Worm (Caenorhabditis elegans) whole organism, young adult: Measurements from ENCODE around the gene F14F9.8.

Experiments
- B0261.1 ChIP-seq: sonication (generic microtip); optimal IDR thresholded peaks from 2 replicates; lab custom pipeline; 2016; ENCODE audit warnings: mild to moderate bottlenecking, missing genetic modification characterization, moderate library complexity, missing compliant biosample characterization
- F10E7.11 ChIP-seq: sonication (generic microtip); optimal IDR thresholded peaks from 2 replicates; lab custom pipeline; 2017; ENCODE audit warnings: mild to moderate bottlenecking, missing genetic modification characterization, moderate library complexity, missing compliant biosample characterization
- F23B12.7 ChIP-seq: sonication (generic microtip); optimal IDR thresholded peaks from 2 replicates; lab custom pipeline; 2017; ENCODE audit warnings: missing genetic modification characterization, mild to moderate bottlenecking, missing compliant biosample characterization, antibody characterized with exemption, moderate library complexity; ENCODE audit not compliant: insufficient read depth
- F37B4.10 ChIP-seq: fragments of 200-800 bp; sonication (Bioruptor generic); IDR thresholded peaks from 2 replicates; pipeline ENCODE4 v1.3.6; 2022; ENCODE audit warnings: missing genetic modification characterization, missing compliant biosample characterization
- F39B2.1 ChIP-seq: fragments of 200-800 bp; sonication (Bioruptor generic); IDR thresholded peaks from 2 replicates; pipeline ENCODE4 v1.3.6; 2022; ENCODE audit warnings: missing genetic modification reagents, missing genetic modification characterization, missing compliant biosample characterization
- F49E8.2 ChIP-seq: sonication (generic microtip); optimal IDR thresholded peaks from 3 replicates; lab custom pipeline; 2017; ENCODE audit warnings: missing genetic modification characterization, mild to moderate bottlenecking, missing compliant biosample characterization, antibody characterized with exemption, moderate library complexity; ENCODE audit not compliant: insufficient read depth
- F52B5.7 ChIP-seq: sonication (generic microtip); optimal IDR thresholded peaks from 2 replicates; lab custom pipeline; 2016; ENCODE audit warnings: mild to moderate bottlenecking, missing genetic modification characterization, missing compliant biosample characterization
- F57A8.1 ChIP-seq: fragments of 200-800 bp; sonication (Bioruptor generic); optimal IDR thresholded peaks from 2 replicates; lab custom pipeline; 2018; ENCODE audit warnings: mild to moderate bottlenecking, missing genetic modification characterization, moderate library complexity, missing compliant biosample characterization
- K11D2.4 ChIP-seq: fragments of 200-800 bp; sonication (Bioruptor generic); IDR thresholded peaks from 2 replicates; pipeline ENCODE4 v1.3.6; 2022; ENCODE audit warnings: missing genetic modification reagents, missing genetic modification characterization, missing compliant biosample characterization
- K12H6.12 ChIP-seq: fragments of 200-800 bp; sonication (Bioruptor generic); optimal IDR thresholded peaks from 2 replicates; lab custom pipeline; 2018; ENCODE audit warnings: mild to moderate bottlenecking, missing genetic modification characterization, missing compliant biosample characterization
- ZK185.1 ChIP-seq: sonication (generic microtip); optimal IDR thresholded peaks from 2 replicates; lab custom pipeline; 2016; ENCODE audit warnings: mild to moderate bottlenecking, missing genetic modification characterization, missing compliant biosample characterization; ENCODE audit not compliant: poor library complexity, severe bottlenecking
- akir-1 ChIP-seq: fragments of 200-800 bp; sonication (Bioruptor generic); optimal IDR thresholded peaks from 2 replicates; lab custom pipeline; 2018; ENCODE audit warnings: mild to moderate bottlenecking, missing genetic modification characterization, moderate library complexity, missing compliant biosample characterization
- ama-1 ChIP-seq, 3 experiments: fragments of 150-350 bp in 1 of 3; sonication (generic microtip) in 2 of 3; optimal IDR thresholded peaks; 2 replicates each; lab custom pipeline; 2014 to 2018; ENCODE audit warnings: missing biosample characterization in 2 of 3, missing genetic modification characterization in 2 of 3, missing genetic modification reagents in 2 of 3
- aptf-2 ChIP-seq: fragments of 200-800 bp; sonication (Bioruptor generic); conservative IDR thresholded peaks from 2 replicates; pipeline ENCODE4 v1.3.6; 2022; ENCODE audit warnings: missing genetic modification reagents, missing genetic modification characterization, missing compliant biosample characterization
- bed-2 ChIP-seq: fragments of 200-800 bp; sonication (Bioruptor generic); IDR thresholded peaks from 2 replicates; pipeline ENCODE4 v1.3.6; 2022; ENCODE audit warnings: missing genetic modification reagents, missing genetic modification characterization, missing compliant biosample characterization
- ceh-100 ChIP-seq: fragments of 200-800 bp; sonication (Bioruptor generic); IDR thresholded peaks from 2 replicates; pipeline ENCODE4 v1.3.6; 2022; ENCODE audit warnings: missing genetic modification reagents, missing genetic modification characterization, missing compliant biosample characterization
- ceh-58 ChIP-seq: fragments of 200-800 bp; sonication (Bioruptor generic); IDR thresholded peaks from 2 replicates; pipeline ENCODE4 v1.3.6; 2022; ENCODE audit warnings: missing genetic modification characterization, missing compliant biosample characterization
- dpff-1 ChIP-seq: sonication (generic microtip); optimal IDR thresholded peaks from 2 replicates; lab custom pipeline; 2017; ENCODE audit warnings: mild to moderate bottlenecking, missing genetic modification characterization, missing compliant biosample characterization
- egl-18 ChIP-seq: fragments of 200-800 bp; sonication (Bioruptor generic); IDR thresholded peaks from 2 replicates; pipeline ENCODE4 v1.3.6; 2022; ENCODE audit warnings: missing genetic modification reagents, missing genetic modification characterization, missing compliant biosample characterization
- egrh-3 ChIP-seq: fragments of 200-800 bp; sonication (Bioruptor generic); IDR thresholded peaks from 2 replicates; pipeline ENCODE4 v1.3.6; 2022; ENCODE audit warnings: missing genetic modification reagents, missing genetic modification characterization, missing compliant biosample characterization
- gei-17 ChIP-seq: fragments of 200-800 bp; sonication (Bioruptor generic); optimal IDR thresholded peaks from 2 replicates; lab custom pipeline; 2018; ENCODE audit warnings: mild to moderate bottlenecking, missing genetic modification characterization, missing compliant biosample characterization
- hlh-12 ChIP-seq: sonication (generic microtip); optimal IDR thresholded peaks from 2 replicates; lab custom pipeline; 2016; ENCODE audit warnings: missing genetic modification characterization, missing compliant biosample characterization
- hrde-1 ChIP-seq: sonication (generic microtip); optimal IDR thresholded peaks from 2 replicates; lab custom pipeline; 2016; ENCODE audit warnings: missing genetic modification characterization, mild to moderate bottlenecking, missing compliant biosample characterization, moderate library complexity, missing genotype, missing genetic modification reagents, borderline replicate concordance
- lag-1 ChIP-seq: fragments of 200-800 bp; sonication (Bioruptor generic); IDR thresholded peaks from 2 replicates; pipeline ENCODE4 v1.3.6; 2022; ENCODE audit warnings: missing genetic modification reagents, missing genetic modification characterization, missing compliant biosample characterization
- lin-26 ChIP-seq: fragments of 200-800 bp; sonication (Bioruptor generic); IDR thresholded peaks from 2 replicates; pipeline ENCODE4 v1.3.6; 2022; ENCODE audit warnings: missing genetic modification reagents, missing genetic modification characterization, missing compliant biosample characterization
- lsy-27 ChIP-seq: sonication (generic microtip); optimal IDR thresholded peaks from 2 replicates; lab custom pipeline; 2017; ENCODE audit warnings: missing genetic modification characterization, mild to moderate bottlenecking, missing compliant biosample characterization, antibody characterized with exemption, missing genotype, borderline replicate concordance; ENCODE audit not compliant: insufficient read depth
- madf-10 ChIP-seq: sonication (generic microtip); optimal IDR thresholded peaks from 2 replicates; lab custom pipeline; 2016; ENCODE audit warnings: mild to moderate bottlenecking, missing genetic modification characterization, missing compliant biosample characterization
- madf-3 ChIP-seq: fragments of 200-800 bp; sonication (Bioruptor generic); IDR thresholded peaks from 2 replicates; pipeline ENCODE4 v1.3.6; 2022; ENCODE audit warnings: missing genetic modification reagents, missing genetic modification characterization, missing compliant biosample characterization
- madf-6 ChIP-seq: fragments of 200-800 bp; sonication (Bioruptor generic); IDR thresholded peaks from 2 replicates; pipeline ENCODE4 v1.3.6; 2022; ENCODE audit warnings: missing genetic modification reagents, missing genetic modification characterization, missing compliant biosample characterization
- mcd-1 ChIP-seq: fragments of 200-800 bp; sonication (Bioruptor generic); IDR thresholded peaks from 2 replicates; pipeline ENCODE4 v1.3.6; 2022; ENCODE audit warnings: missing genetic modification reagents, missing genetic modification characterization, missing compliant biosample characterization
- mes-4 ChIP-seq: sonication (generic microtip); optimal IDR thresholded peaks from 2 replicates; lab custom pipeline; 2016; ENCODE audit warnings: missing genotype, missing genetic modification characterization, missing compliant biosample characterization
- mxl-1 ChIP-seq: sonication (generic microtip); optimal IDR thresholded peaks from 2 replicates; lab custom pipeline; 2016; ENCODE audit warnings: missing genetic modification characterization, missing compliant biosample characterization
- pha-4 ChIP-seq: fragments of 150-350 bp; sonication (generic microtip); optimal IDR thresholded peaks from 2 replicates; lab custom pipeline; 2014; ENCODE audit warnings: missing biosample characterization, missing genetic modification reagents, missing genetic modification characterization
- rcor-1 ChIP-seq: fragments of 200-800 bp; sonication (Bioruptor generic); IDR thresholded peaks from 2 replicates; pipeline ENCODE4 v1.3.6; 2022; ENCODE audit warnings: missing genetic modification reagents, missing genetic modification characterization, missing compliant biosample characterization
- rec-8 ChIP-seq, 2 experiments: sonication (generic microtip); optimal IDR thresholded peaks; 2 replicates each; lab custom pipeline; 2016; ENCODE audit warnings: mild to moderate bottlenecking in 2 of 2, missing genetic modification characterization in 2 of 2, missing genetic modification reagents in 2 of 2, missing genotype in 2 of 2, missing biosample characterization in 1 of 2, missing compliant biosample characterization in 1 of 2, moderate library complexity in 1 of 2
- repo-1 ChIP-seq: sonication (generic microtip); optimal IDR thresholded peaks from 2 replicates; lab custom pipeline; 2017; ENCODE audit warnings: mild to moderate bottlenecking, missing genetic modification characterization, missing compliant biosample characterization
- snpc-1.1 ChIP-seq: sonication (generic microtip); optimal IDR thresholded peaks from 2 replicates; lab custom pipeline; 2017; ENCODE audit warnings: missing genetic modification characterization, mild to moderate bottlenecking, missing compliant biosample characterization, antibody characterized with exemption, moderate library complexity, missing genotype, missing genetic modification reagents; ENCODE audit not compliant: insufficient read depth
- tbp1 ChIP-seq: fragments of 200-800 bp; sonication (Bioruptor generic); optimal IDR thresholded peaks from 2 replicates; lab custom pipeline; 2018; ENCODE audit warnings: mild to moderate bottlenecking, missing genetic modification characterization, missing compliant biosample characterization
- tbx-9 ChIP-seq: sonication (generic microtip); optimal IDR thresholded peaks from 2 replicates; lab custom pipeline; 2016; ENCODE audit warnings: borderline replicate concordance, missing genetic modification characterization, inconsistent platforms, missing compliant biosample characterization
- tlf-1 ChIP-seq: fragments of 200-800 bp; sonication (Bioruptor generic); optimal IDR thresholded peaks from 2 replicates; lab custom pipeline; 2018; ENCODE audit warnings: mild to moderate bottlenecking, missing genetic modification characterization, missing compliant biosample characterization
- xnd-1 ChIP-seq: sonication (generic microtip); optimal IDR thresholded peaks from 2 replicates; lab custom pipeline; 2016; ENCODE audit warnings: missing genotype, missing genetic modification reagents, missing genetic modification characterization, missing compliant biosample characterization
- zfh-2 ChIP-seq: fragments of 200-800 bp; sonication (Bioruptor generic); conservative IDR thresholded peaks from 2 replicates; pipeline ENCODE4 v1.3.6; 2022; ENCODE audit warnings: missing genetic modification reagents, missing genetic modification characterization, missing compliant biosample characterization
- ztf-25 ChIP-seq: fragments of 200-800 bp; sonication (Bioruptor generic); IDR thresholded peaks from 2 replicates; pipeline ENCODE4 v1.3.6; 2022; ENCODE audit warnings: missing genetic modification reagents, missing genetic modification characterization, missing compliant biosample characterization

Gene F14F9.8

ce11 chrV:5132441-5132840 is 2.3 kb downstream of the F14F9.8 start, which contains the start of gene F14F9.4:
Gene F14F9.4 (plus strand): TSS chrV:5132741.
- TF ChIP-seq ama-1 (optimal IDR thresholded peaks at IDR 0.05; lab: Kevin White, UChicago) (no peak), ama-1 (GFP tag; optimal IDR thresholded peaks at IDR 0.05; lab: Kevin White, UChicago) (no peak), K12H6.12 (no peak), B0261.1 (tag; lab: Kevin White, UChicago) (no peak), F10E7.11 (no peak), K11D2.4 (GFP tag; lab: Robert Waterston, UW) (no peak), lin-26 (GFP tag; lab: Robert Waterston, UW) (no peak), repo-1 (tag; lab: Kevin White, UChicago) (no peak), dpff-1 (tag; lab: Kevin White, UChicago) (no peak), rcor-1 (no peak), lsy-27 (tag; lab: Kevin White, UChicago) (no peak), F57A8.1 (GFP tag; lab: Kevin White, UChicago) (no peak), akir-1 (GFP tag; lab: Kevin White, UChicago) (no peak), F52B5.7 (tag; lab: Kevin White, UChicago) (no peak)

ce11 chrV:5137919-5138318 is 7.8 kb downstream of the F14F9.8 start, which contains the start of gene F14F9.3:
Gene F14F9.3 (plus strand): TSS chrV:5138219.
- TF ChIP-seq tbx-9 (tag; lab: Kevin White, UChicago) = no peak
- TF ChIP-seq ceh-100 (GFP tag; lab: Robert Waterston, UW) = no peak

ce11 chrV:5143785-5144184 is 13.7 kb downstream of the F14F9.8 start, which contains the start of gene srh-129:
Gene srh-129 (minus strand): TSS chrV:5143885.
- no peak for TF ChIP-seq pha-4 (tag; lab: Kevin White, UChicago)
- no peak for TF ChIP-seq bed-2 (GFP tag; lab: Robert Waterston, UW)
- no peak for TF ChIP-seq ztf-25 (GFP tag; lab: Robert Waterston, UW)
- no peak for TF ChIP-seq snpc-1.1 (tag; lab: Kevin White, UChicago)
- no peak for TF ChIP-seq ceh-100 (GFP tag; lab: Robert Waterston, UW)
- TF ChIP-seq dpff-1 (tag; lab: Kevin White, UChicago) = no peak
- no peak for TF ChIP-seq rec-8 (tag; optimal IDR thresholded peaks at IDR 0.05; lab: Kevin White, UChicago)
- no peak for TF ChIP-seq mxl-1 (tag; lab: Kevin White, UChicago)
- TF ChIP-seq egrh-3 (GFP tag; lab: Robert Waterston, UW) = no peak
- TF ChIP-seq madf-10 (tag; lab: Kevin White, UChicago) = no peak
- TF ChIP-seq tlf-1 (GFP tag; lab: Kevin White, UChicago) = no peak
- no peak for TF ChIP-seq gei-17 (GFP tag; lab: Kevin White, UChicago)
- TF ChIP-seq madf-3 = no peak
- no peak for TF ChIP-seq madf-6
- no peak for TF ChIP-seq F23B12.7 (tag; lab: Kevin White, UChicago)
- no peak for TF ChIP-seq mes-4 (tag; lab: Kevin White, UChicago)

ce11 chrV:5144541-5144940 is 14.4 kb downstream of the F14F9.8 start, which contains the start of gene F14F9.2:
Gene F14F9.2 (plus strand): TSS chrV:5144841.
- TF ChIP-seq F49E8.2 (tag; lab: Kevin White, UChicago) (no peak), F37B4.10 (GFP tag; lab: Robert Waterston, UW) (no peak), tlf-1 (GFP tag; lab: Kevin White, UChicago) (no peak), mcd-1 (GFP tag; lab: Robert Waterston, UW) (no peak), ZK185.1 (tag; lab: Kevin White, UChicago) (no peak), F39B2.1 (GFP tag; lab: Robert Waterston, UW) (no peak), zfh-2 (GFP tag; lab: Robert Waterston, UW) (no peak), ceh-58 (GFP tag; lab: Robert Waterston, UW) (no peak), egl-18 (GFP tag; lab: Robert Waterston, UW) (no peak), hlh-12 (tag; lab: Kevin White, UChicago) (no peak), mxl-1 (tag; lab: Kevin White, UChicago) (no peak), lag-1 (GFP tag; lab: Robert Waterston, UW) (no peak), tbp1 (GFP tag; lab: Kevin White, UChicago) (no peak), xnd-1 (tag; lab: Kevin White, UChicago) (no peak), aptf-2 (GFP tag; lab: Robert Waterston, UW) (no peak), hrde-1 (no peak)
